Worm (Caenorhabditis elegans) whole organism, early embryonic: ENCODE data around the gene clec-223.

Experiments used
- B0310.2 ChIP-seq: sonication (generic microtip); optimal IDR thresholded peaks from 2 replicates; lab custom pipeline; 2016; ENCODE audit warnings: mild to moderate bottlenecking, missing genetic modification characterization, missing compliant biosample characterization
- F13C5.2 ChIP-seq: sonication (generic microtip); optimal IDR thresholded peaks from 2 replicates; lab custom pipeline; 2017; ENCODE audit warnings: mild to moderate bottlenecking, missing genetic modification characterization, inconsistent platforms, missing compliant biosample characterization
- aly-1 ChIP-seq: sonication (generic microtip); optimal IDR thresholded peaks from 2 replicates; lab custom pipeline; 2016; ENCODE audit warnings: missing genetic modification characterization, missing compliant biosample characterization
- ama-1 ChIP-seq: fragments of 150-350 bp; optimal IDR thresholded peaks from 2 replicates; lab custom pipeline; 2014
- ceh-13 ChIP-seq: fragments of 200-800 bp; sonication (Bioruptor generic); optimal IDR thresholded peaks from 2 replicates; lab custom pipeline; 2018; ENCODE audit warnings: mild to moderate bottlenecking, missing genetic modification characterization, missing compliant biosample characterization
- ets-7 ChIP-seq: sonication (generic microtip); optimal IDR thresholded peaks from 2 replicates; lab custom pipeline; 2016; ENCODE audit warnings: missing genotype, missing genetic modification characterization, missing compliant biosample characterization
- flt-1 ChIP-seq: fragments of 200-800 bp; sonication (Bioruptor generic); IDR thresholded peaks from 2 replicates; pipeline ENCODE4 v1.3.6; 2022; ENCODE audit warnings: missing genetic modification characterization, missing compliant biosample characterization
- hmbx-1 ChIP-seq: sonication (generic microtip); optimal IDR thresholded peaks from 2 replicates; lab custom pipeline; 2016; ENCODE audit warnings: mild to moderate bottlenecking, missing genetic modification characterization, missing compliant biosample characterization
- hmg-4 ChIP-seq: fragments of 200-800 bp; sonication (Bioruptor generic); optimal IDR thresholded peaks from 2 replicates; lab custom pipeline; 2018; ENCODE audit warnings: mild to moderate bottlenecking, missing genetic modification characterization, missing compliant biosample characterization
- pes-1 ChIP-seq: fragments of 200-800 bp; sonication (Bioruptor generic); IDR thresholded peaks from 2 replicates; pipeline ENCODE4 v1.3.6; 2022; ENCODE audit warnings: missing genetic modification reagents, missing genetic modification characterization, missing compliant biosample characterization
- scrt-1 ChIP-seq: fragments of 200-800 bp; sonication (Bioruptor generic); IDR thresholded peaks from 2 replicates; pipeline ENCODE4 v1.3.6; 2022; ENCODE audit warnings: missing genetic modification characterization, missing compliant biosample characterization
- sea-1 ChIP-seq: fragments of 200-800 bp; sonication (Bioruptor generic); conservative IDR thresholded peaks from 2 replicates; pipeline ENCODE4 v1.3.6; 2022; ENCODE audit warnings: missing genetic modification characterization, missing compliant biosample characterization
- tra-4 ChIP-seq: sonication (generic microtip); optimal IDR thresholded peaks from 2 replicates; lab custom pipeline; 2017; ENCODE audit warnings: missing genetic modification characterization, missing compliant biosample characterization

DNA sequence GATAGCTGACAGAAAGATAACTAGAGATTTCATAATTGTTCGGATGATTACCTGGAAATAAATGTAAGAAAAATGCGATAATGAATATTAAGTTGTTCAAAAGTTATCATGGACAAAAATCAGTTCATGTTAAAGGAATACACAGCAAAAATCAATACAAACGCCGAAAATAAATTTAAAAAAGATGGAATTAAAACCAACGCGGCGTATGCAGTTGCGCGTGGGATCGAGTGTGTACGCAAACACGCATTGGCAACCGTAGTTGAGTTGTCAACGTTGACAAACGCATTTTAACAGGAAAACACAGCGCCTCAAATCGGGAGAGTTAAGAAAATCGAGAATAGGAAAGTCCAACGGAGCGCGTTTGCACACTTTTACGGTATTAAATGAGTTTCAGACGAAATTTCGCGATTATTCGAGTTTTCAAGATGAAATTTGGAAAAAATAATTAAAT lies 54.0 kb downstream of the clec-223 start, which contains the start of gene tmed-10:
- TF ChIP-seq flt-1 (GFP tag; lab: Robert Waterston, UW) (peak; percentile 50; the same call in 1 of the 2 replicates), scrt-1 (GFP tag; lab: Robert Waterston, UW) (no peak), ama-1 (lab: Kevin White, UChicago) (no peak), B0310.2 (no peak), F13C5.2 (no peak), sea-1 (no peak), hmbx-1 (tag; lab: Kevin White, UChicago) (no peak), hmg-4 (GFP tag; lab: Kevin White, UChicago) (no peak), ets-7 (no peak), tra-4 (tag; lab: Kevin White, UChicago) (no peak), pes-1 (no peak), ceh-13 (GFP tag; lab: Kevin White, UChicago) (no peak), aly-1 (tag; lab: Kevin White, UChicago) (no peak)
